Fruit fly (Drosophila melanogaster): Measurements from ENCODE around the gene trk.

DNA sequence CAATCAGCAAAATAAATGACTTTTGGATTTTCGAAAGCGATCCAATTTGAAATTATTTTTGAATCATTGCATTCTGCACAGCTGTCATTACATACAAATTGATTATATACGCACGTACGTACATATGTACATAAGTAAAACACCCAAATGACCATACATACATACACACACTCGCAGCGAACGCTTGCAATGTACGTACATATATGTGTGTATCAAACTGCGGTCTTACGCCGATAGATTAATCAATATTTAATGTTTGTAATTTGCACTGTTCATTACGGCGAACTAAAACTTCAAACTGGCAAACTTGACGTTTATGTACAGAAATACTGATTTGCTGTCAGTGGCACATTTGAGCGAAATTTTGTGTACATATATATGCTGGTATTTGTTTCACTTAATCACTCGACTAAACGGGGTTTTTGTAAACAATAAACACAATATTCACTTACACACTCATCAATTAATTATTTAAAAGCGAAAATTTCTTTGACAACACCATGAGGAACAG lies 45.9 kb downstream of the trk start:
- TF ChIP-seq CTCF (optimal IDR thresholded peaks at IDR 0.05) (no peak), CG8478 (optimal IDR thresholded peaks at IDR 0.05) (no peak)

Measured in S2 (cell line).